Fruit fly (Drosophila melanogaster): ENCODE data around the gene lin-52.
A peak's percentile ranks its signal among the peaks of the same experiment; 100 is the strongest.

lin-52 gene

DNA sequence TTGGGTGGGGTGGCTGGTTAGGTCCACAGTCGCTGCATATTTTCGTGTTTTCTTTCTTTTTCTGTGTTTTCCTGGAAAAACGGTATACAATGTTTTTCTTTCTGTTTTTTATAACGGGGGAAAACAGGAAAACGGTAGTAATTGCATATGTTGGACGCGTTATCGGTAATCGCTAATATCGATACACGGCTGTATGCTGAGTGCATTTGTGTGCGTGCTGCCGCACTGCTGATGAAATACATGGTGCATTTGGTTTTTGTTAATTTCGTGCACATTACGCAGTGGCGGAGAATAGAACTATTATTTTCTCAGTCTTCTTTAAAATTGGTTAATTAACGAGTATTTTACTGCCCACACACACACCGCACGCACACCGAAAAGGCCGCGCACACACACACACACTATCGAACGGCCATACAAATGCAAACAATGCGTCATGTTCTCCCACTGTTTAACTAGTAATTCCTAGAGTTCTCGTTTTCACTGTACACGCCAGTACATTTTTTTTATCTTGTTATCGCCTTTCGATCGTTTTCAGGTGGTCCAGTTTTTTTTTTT lies 8.8 kb upstream of the lin-52 start:
- TF ChIP-seq CTCF (optimal IDR thresholded peaks at IDR 0.05), result no peak
- TF ChIP-seq CG8478 (optimal IDR thresholded peaks at IDR 0.05), result no peak

DNA sequence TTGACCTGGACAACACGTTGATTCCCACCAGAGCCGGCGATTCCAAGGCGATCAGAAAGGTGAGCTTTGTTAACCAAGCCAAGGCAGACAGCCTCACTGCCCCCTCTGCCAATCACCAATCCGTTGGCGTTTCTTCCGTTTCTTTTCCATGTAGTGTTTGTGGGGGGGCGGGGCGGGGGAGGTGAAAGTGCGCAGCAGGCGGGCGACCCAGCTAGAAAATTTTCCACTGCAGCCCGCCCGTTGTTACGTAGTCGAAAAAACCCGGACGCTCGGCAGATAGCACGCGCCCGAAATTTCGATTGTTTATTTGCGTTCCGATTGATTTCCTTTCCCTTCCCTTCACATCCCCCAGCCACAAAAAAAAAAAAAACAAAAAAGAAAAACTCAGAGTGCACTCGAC lies 1.4 kb upstream of the lin-52 start:
- TF ChIP-seq CG8478 (optimal IDR thresholded peaks at IDR 0.05), result no peak
- TF ChIP-seq CTCF (optimal IDR thresholded peaks at IDR 0.05), result no peak

DNA sequence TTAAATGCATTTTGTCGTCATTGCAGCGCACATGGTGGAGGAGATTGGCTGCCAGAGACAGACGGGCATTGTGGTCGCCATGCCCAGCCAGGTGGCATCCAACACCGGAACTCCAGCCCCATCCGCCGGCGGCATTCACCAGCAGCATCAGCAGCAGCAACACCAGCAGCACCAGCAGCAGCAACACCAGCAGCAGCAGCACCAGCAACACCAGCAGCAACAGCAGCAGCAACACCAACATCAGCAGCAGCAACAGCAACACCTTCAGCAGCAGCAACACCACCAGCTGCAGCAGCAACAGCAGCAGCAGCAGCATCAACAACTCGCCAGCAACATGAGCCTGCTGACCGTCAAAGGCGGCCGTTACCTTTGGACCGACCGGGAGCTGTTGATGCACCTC lies 1.9 kb downstream of the lin-52 start:
- TF ChIP-seq CG8478 (optimal IDR thresholded peaks at IDR 0.05) (no peak), CTCF (optimal IDR thresholded peaks at IDR 0.05) (no peak)

dm6 chrX:5751949-5752348 lies 2.8 kb downstream of the lin-52 start, which contains the start of gene CG15772:
Gene CG15772 (plus strand): TSS chrX:5752249.
- no peak for TF ChIP-seq CG8478 (optimal IDR thresholded peaks at IDR 0.05)
- no peak for TF ChIP-seq CTCF (optimal IDR thresholded peaks at IDR 0.05)

- TF ChIP-seq CG8478 (optimal IDR thresholded peaks at IDR 0.05) (peak; percentile 13), CTCF (optimal IDR thresholded peaks at IDR 0.05) (peak; percentile 28 to 57)
Measured at dm6 chrX:5746864-5747861, 7.6 kb downstream of the lin-52 start, which contains the start of the genes IntS6 and Rtel1. Gene IntS6 (minus strand): TSS chrX:5747254. Gene Rtel1 (plus strand): TSS chrX:5747747.

dm6 chrX:5745840-5746815 lies 8.6 kb downstream of the lin-52 start:
- no peak for TF ChIP-seq CTCF (optimal IDR thresholded peaks at IDR 0.05)

dm6 chrX:5744992-5745732 lies 9.6 kb downstream of the lin-52 start:
- TF ChIP-seq CG8478 (optimal IDR thresholded peaks at IDR 0.05) (no peak), CTCF (optimal IDR thresholded peaks at IDR 0.05) (no peak)

dm6 chrX:5744277-5744846 lies 10.4 kb downstream of the lin-52 start:
- TF ChIP-seq CG8478 (optimal IDR thresholded peaks at IDR 0.05) (no peak), CTCF (optimal IDR thresholded peaks at IDR 0.05) (no peak)

DNA sequence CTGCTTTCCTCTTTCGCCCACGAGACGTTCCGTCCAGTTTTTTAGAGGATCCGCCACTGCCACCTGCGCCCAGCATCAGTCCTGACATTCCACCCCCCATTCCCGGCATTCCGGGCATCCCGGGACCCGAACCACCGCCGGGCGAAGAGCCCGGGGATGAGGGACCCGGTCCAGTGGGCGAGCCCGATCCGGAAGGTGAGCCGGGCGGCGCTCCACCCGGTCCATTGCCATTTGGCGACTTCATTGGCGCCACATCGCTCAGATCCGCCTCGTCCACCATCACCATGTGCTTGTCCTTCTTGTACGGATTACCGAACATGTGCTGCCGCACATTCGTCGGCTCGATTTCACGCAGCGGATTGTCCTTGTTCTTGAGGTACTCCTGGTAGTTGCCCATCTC lies 13.1 kb downstream of the lin-52 start:
- TF ChIP-seq CTCF (optimal IDR thresholded peaks at IDR 0.05), result no peak
- no peak for TF ChIP-seq CG8478 (optimal IDR thresholded peaks at IDR 0.05)

DNA sequence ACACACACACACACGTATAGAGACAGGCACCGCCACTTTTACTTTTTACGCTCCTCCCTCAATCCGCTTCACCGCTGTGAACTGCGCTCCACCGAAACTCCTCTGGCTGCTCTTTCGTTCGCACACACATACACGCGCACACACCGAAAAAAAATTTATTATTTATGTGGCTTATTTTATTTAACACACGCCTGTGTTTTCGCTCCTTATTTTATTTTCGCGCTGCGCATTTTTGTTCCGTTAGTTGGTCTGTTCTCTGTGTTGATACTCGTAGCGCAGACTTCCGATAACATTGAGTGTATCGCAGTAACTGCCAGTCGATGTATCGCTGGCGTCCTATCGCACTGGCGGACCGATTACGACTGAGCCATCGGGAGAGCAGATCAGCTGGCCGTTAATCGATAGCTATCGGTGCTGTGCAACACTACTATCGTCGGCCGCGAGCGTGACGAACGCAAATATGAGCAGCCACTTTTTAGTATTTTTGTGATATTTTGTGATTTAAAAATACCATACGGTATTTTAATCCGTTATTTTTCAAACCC lies 17.0 kb downstream of the lin-52 start, which contains the start of gene Snx27:
Gene Snx27, minus strand, starts transcription at position 356 of the 545 bp plus-strand sequence.
- TF ChIP-seq CG8478 (optimal IDR thresholded peaks at IDR 0.05) (no peak), CTCF (optimal IDR thresholded peaks at IDR 0.05) (peak; percentile 29 to 45)

dm6 chrX:5737157-5737556 lies 17.6 kb downstream of the lin-52 start:
- TF ChIP-seq CG8478 (optimal IDR thresholded peaks at IDR 0.05) (no peak), CTCF (optimal IDR thresholded peaks at IDR 0.05) (no peak)

DNA sequence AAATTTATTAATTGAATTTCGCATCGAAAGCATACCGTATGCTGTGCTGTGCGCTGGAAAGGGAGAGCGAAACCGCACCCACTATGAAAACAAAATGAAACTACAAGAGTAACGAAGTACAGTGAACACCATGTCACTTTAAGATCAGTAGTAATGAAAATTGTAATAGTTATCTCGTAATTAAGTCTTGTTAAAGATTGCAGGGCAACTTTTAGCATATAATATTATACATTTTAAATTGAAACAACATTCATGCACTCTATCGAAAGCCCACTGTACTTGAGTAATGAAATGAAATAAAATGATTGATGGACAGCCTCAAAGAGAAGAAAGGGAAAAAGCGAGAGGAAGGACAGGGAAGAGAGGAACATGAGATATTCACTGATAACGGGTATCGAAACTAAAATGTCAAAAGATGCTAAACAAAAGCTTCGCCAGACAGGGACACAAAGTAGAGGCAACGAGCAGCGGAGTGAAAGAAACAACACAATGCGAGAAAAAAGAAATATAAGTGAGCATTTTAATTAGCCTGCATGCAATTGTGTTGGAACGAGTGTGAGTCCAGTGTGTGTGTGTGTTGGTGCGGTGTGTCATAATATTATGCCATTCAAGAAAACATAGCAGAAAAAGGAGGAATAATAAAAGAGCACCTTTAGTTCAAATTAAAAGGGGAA lies 19.4 kb downstream of the lin-52 start:
- TF ChIP-seq CG8478 (optimal IDR thresholded peaks at IDR 0.05), result no peak
- TF ChIP-seq CTCF (optimal IDR thresholded peaks at IDR 0.05), result no peak

DNA sequence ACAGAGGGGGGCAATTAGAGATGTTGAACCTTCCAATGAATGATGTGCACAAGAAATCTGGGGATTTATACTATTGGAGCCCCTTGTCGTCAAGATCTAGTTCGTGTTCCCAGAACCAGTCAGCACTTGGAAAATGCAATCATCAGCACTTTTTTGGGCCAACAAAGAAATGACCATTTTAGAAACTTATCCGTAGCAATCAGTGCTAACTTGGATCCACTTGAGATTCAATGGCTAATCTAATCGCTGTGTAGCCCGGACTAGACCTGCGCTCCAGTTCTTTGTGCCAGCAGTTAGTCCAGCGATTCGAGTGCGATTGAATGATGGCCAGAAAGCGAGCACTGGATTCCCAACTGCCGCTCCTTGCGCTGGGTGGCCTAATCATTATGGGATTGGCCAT lies 22.3 kb downstream of the lin-52 start, which contains the start of gene CG15773:
Gene CG15773, plus strand, starts transcription at position 301 of the 400 bp plus-strand sequence.
- TF ChIP-seq CTCF (optimal IDR thresholded peaks at IDR 0.05) (no peak), CG8478 (optimal IDR thresholded peaks at IDR 0.05) (no peak)

Measured in S2 (cell line).